Worm (Caenorhabditis elegans) whole organism, mixed stage, embryonic: ENCODE measurements around the gene F23H12.3.

Source experiments
- bed-3 ChIP-seq: fragments of 200-800 bp; sonication (Bioruptor generic); optimal IDR thresholded peaks from 3 replicates; lab custom pipeline; 2018; ENCODE audit warnings: mild to moderate bottlenecking, missing genetic modification characterization, moderate library complexity, missing compliant biosample characterization
- blmp-1 ChIP-seq: fragments of 150-350 bp; optimal IDR thresholded peaks from 2 replicates; lab custom pipeline; 2014; ENCODE audit warnings: missing biosample characterization, missing genetic modification characterization
- lin-13 ChIP-seq: fragments of 150-350 bp; optimal IDR thresholded peaks from 2 replicates; lab custom pipeline; 2014; ENCODE audit warnings: missing biosample characterization, missing genetic modification characterization
- lin-32 ChIP-seq: fragments of 200-800 bp; sonication (Bioruptor generic); optimal IDR thresholded peaks from 2 replicates; lab custom pipeline; 2018; ENCODE audit warnings: mild to moderate bottlenecking, missing genetic modification characterization, missing compliant biosample characterization
- lsy-2 ChIP-seq: fragments of 150-350 bp; optimal IDR thresholded peaks from 2 replicates; lab custom pipeline; 2014; ENCODE audit warnings: missing biosample characterization, missing genetic modification characterization
- nhr-12 ChIP-seq: fragments of 150-350 bp; optimal IDR thresholded peaks from 2 replicates; lab custom pipeline; 2014; ENCODE audit warnings: missing biosample characterization, missing genetic modification characterization
- nhr-76 ChIP-seq: sonication (generic microtip); optimal IDR thresholded peaks from 2 replicates; lab custom pipeline; 2017; ENCODE audit warnings: missing biosample characterization, missing genetic modification characterization
- pha-4 ChIP-seq: fragments of 150-350 bp; optimal IDR thresholded peaks from 2 replicates; lab custom pipeline; 2018; ENCODE audit warnings: missing biosample characterization, missing genetic modification reagents, missing genetic modification characterization
- snpc-4 ChIP-seq: fragments of 150-350 bp; optimal IDR thresholded peaks from 2 replicates; lab custom pipeline; 2014; ENCODE audit warnings: missing biosample characterization, missing genetic modification characterization
- unc-62 ChIP-seq: fragments of 150-350 bp; optimal IDR thresholded peaks from 2 replicates; lab custom pipeline; 2014; ENCODE audit warnings: missing biosample characterization, missing genetic modification reagents, missing genetic modification characterization

DNA sequence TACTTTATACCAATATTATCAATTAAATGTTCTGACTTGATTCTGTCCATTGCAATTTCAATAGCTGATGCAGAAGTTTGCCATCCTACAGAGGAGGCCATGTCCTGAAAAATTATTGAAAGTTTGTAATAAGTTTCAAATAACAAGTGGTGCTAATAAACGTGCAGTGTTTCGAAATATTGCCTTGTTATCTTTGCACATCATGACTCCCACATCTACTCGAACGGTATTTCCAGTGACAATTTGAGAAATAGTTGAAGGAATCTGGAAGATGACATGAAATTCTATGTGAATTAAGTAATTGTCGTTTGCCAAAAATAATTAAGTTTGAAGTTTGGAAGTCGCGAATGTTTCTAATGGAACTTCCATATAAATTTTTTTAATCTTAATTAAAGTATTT, 24.5 kb downstream of the F23H12.3 start, which contains the start of gene gcy-13:
- no peak for TF ChIP-seq lin-32 (GFP tag; lab: Kevin White, UChicago)
- no peak for TF ChIP-seq pha-4 (tag; lab: Kevin White, UChicago)
- no peak for TF ChIP-seq unc-62 (GFP tag; lab: Kevin White, UChicago)
- TF ChIP-seq snpc-4: no peak
- no peak for TF ChIP-seq lin-13 (tag; lab: Kevin White, UChicago)
- TF ChIP-seq lsy-2 (tag; lab: Kevin White, UChicago): no peak
- no peak for TF ChIP-seq nhr-12 (tag; lab: Kevin White, UChicago)
- no peak for TF ChIP-seq bed-3 (GFP tag; lab: Kevin White, UChicago)
- TF ChIP-seq nhr-76 (tag; lab: Kevin White, UChicago): no peak
- no peak for TF ChIP-seq blmp-1 (tag; lab: Kevin White, UChicago)
